In genomic region chrII:2013856-2014255, ce11 we compare ENCODE assay signal across 3 worm cellular contexts.
TF ChIP-seq lines count a peak whose summit lies in the region.

No protein-coding gene starts in this region.

TF ChIP-seq in whole organism, L3 larva, 47 proteins besides CTCF, POLR2A, EP300 and RAD21:
- TF ChIP-seq ceh-28 (tag; optimal IDR thresholded peaks at IDR 0.05; lab: Kevin White, UChicago): peak; percentile 76
- no peak for TF ChIP-seq nhr-12 (tag; optimal IDR thresholded peaks at IDR 0.05; lab: Kevin White, UChicago)

TF ChIP-seq in whole organism, L4 larva, 104 proteins besides CTCF, POLR2A, EP300 and RAD21:
- TF ChIP-seq madf-9 (GFP tag; conservative IDR thresholded peaks at IDR 0.05; lab: Robert Waterston, UW) (no peak), ceh-28 (tag; optimal IDR thresholded peaks at IDR 0.05; lab: Kevin White, UChicago) (peak; percentile 72), F26F4.8 (GFP tag; conservative IDR thresholded peaks at IDR 0.05; lab: Robert Waterston, UW) (no peak), nhr-102 (tag; optimal IDR thresholded peaks at IDR 0.05; lab: Kevin White, UChicago) (no peak)
TF ChIP-seq in whole organism, L4 larva: peak in this region for 1.

TF ChIP-seq in whole organism, midembryonic, 9 proteins besides CTCF, POLR2A, EP300 and RAD21:
- TF ChIP-seq tab-1 (GFP tag; IDR thresholded peaks at IDR 0.05; lab: Robert Waterston, UW): no peak
- TF ChIP-seq T22C8.4 (GFP tag; IDR thresholded peaks at IDR 0.05; lab: Robert Waterston, UW): peak; percentile 37; the same call in 1 of the 2 replicates

Comparison
In these comparisons a context has a peak if more than half of its experiments do, and no peak if none do; other contexts are left out.
1. Of the 28 proteins assayed by ChIP-seq in both whole organism, L4 larva and whole organism, L3 larva: peak only in whole organism, L4 larva: none; only in whole organism, L3 larva: none; in both: ceh-28; in neither: 27.